Fruit fly (Drosophila melanogaster): ENCODE measurements around the gene Fkbp39.

DNA sequence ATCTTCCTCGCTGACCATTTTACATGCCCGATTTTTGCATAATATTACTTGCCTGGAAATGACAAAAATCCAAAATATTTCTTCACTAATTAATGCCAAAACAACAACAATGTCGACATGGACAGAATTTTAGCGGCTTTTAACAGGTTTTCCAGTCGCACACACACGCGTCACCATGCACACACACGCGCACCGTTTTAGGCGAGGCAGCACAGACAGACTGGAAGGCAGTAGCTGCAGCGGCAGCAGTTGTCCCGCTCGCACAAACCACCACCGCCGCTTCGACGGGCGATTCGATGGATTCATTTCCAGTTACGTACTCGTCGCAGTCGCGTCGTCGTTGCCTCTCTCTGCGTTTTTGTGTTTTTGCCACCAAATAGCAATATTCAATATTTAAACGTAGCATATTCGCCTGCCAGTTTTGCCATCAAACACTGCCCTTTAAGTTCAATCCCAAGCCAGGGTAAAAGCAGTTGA, 42.3 kb downstream of the Fkbp39 start, which contains the start of gene CG45218:
- TF ChIP-seq CG1620 (GFP tag; optimal IDR thresholded peaks at IDR 0.05), result peak; percentile 34
- TF ChIP-seq CG33017 (tag; optimal IDR thresholded peaks at IDR 0.05), result peak; percentile 15
- TF ChIP-seq CG7101 (tag; optimal IDR thresholded peaks at IDR 0.05), result peak; percentile 2
- no peak for TF ChIP-seq Clk (GFP tag; optimal IDR thresholded peaks at IDR 0.05)
- no peak for TF ChIP-seq CG14711 (tag; optimal IDR thresholded peaks at IDR 0.05)
- TF ChIP-seq Mnt (GFP tag; optimal IDR thresholded peaks at IDR 0.05), result peak; percentile 41
- no peak for TF ChIP-seq cnc (optimal IDR thresholded peaks at IDR 0.05)
- no peak for TF ChIP-seq Crg-1 (GFP tag; optimal IDR thresholded peaks at IDR 0.05)
- peak; percentile 26 for TF ChIP-seq ovo (GFP tag; optimal IDR thresholded peaks at IDR 0.05)
- TF ChIP-seq CG12768 (GFP tag; optimal IDR thresholded peaks at IDR 0.05), result peak; percentile 20
- TF ChIP-seq kay (GFP tag; ENCODE audit: borderline replicate concordance), result peak; percentile 95
- peak; percentile 85 for TF ChIP-seq pad (GFP tag; optimal IDR thresholded peaks at IDR 0.05)
- no peak for TF ChIP-seq bab1 (GFP tag; optimal IDR thresholded peaks at IDR 0.05)
- no peak for TF ChIP-seq CG5204 (GFP tag; optimal IDR thresholded peaks at IDR 0.05)

All from whole organism, adult.